Worm (Caenorhabditis elegans): Measurements from ENCODE around the gene lin-25.

The lin-25 gene

DNA sequence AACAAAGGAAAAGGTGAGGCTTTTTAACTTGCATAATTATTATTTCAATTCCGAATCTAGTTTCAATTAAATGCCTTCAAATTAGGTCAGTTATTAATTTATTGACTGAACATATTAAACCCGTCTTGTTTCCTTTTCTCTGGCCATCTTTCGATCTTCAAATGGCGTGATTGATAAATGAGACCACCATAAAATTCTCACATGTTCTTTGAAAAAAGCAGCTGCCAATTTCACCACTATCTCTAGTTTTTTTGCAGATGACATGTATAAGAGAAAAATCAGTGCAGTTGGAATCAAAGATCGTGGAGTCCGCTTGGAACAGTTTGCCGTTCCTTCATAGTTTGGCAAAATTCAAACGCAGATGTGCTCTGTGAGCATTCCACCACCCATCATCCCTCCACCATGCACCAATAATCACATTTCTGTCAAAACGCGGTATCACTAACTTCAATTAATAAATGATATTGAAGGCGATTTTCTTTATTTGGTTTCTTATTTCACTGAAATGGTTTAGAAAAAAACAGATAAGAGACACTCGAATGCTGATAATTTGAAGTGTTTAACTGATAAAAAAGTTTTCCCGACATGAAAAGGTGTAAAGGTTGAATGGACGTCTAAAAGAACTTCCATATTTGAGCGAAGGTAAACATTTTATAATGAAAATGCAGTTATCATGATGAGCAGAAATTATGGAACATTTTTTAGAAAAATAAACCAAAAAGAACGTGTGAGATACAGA is 11.8 kb upstream of the lin-25 start:
- TF ChIP-seq ceh-9 (tag; optimal IDR thresholded peaks at IDR 0.05) = no peak
- TF ChIP-seq unc-39 (tag; optimal IDR thresholded peaks at IDR 0.05) = no peak
- peak; percentile 16 for TF ChIP-seq nhr-23 (tag; optimal IDR thresholded peaks at IDR 0.05)
- TF ChIP-seq pqm-1 (tag; optimal IDR thresholded peaks at IDR 0.05) = peak; percentile 72
- TF ChIP-seq nhr-12 (tag; optimal IDR thresholded peaks at IDR 0.05) = no peak
- TF ChIP-seq pha-4 (tag; optimal IDR thresholded peaks at IDR 0.05) = peak; percentile 40
- TF ChIP-seq sea-2 (GFP tag; optimal IDR thresholded peaks at IDR 0.05) = no peak
- TF ChIP-seq nfya-1 (tag; optimal IDR thresholded peaks at IDR 0.05; ENCODE audit: insufficient read depth) = no peak
- TF ChIP-seq nhr-43 (tag; optimal IDR thresholded peaks at IDR 0.05; ENCODE audit: poor library complexity, severe bottlenecking) = peak; percentile 54
- TF ChIP-seq mml-1 (tag; optimal IDR thresholded peaks at IDR 0.05) = no peak
- TF ChIP-seq elt-2 (tag; optimal IDR thresholded peaks at IDR 0.05) = peak; percentile 92
- no peak for TF ChIP-seq ceh-16 (tag; optimal IDR thresholded peaks at IDR 0.05)
- TF ChIP-seq hmg-11 (tag; optimal IDR thresholded peaks at IDR 0.05) = no peak

- no peak for TF ChIP-seq lsy-12 (tag; optimal IDR thresholded peaks at IDR 0.05)
- TF ChIP-seq nfya-1 (tag; optimal IDR thresholded peaks at IDR 0.05; ENCODE audit: insufficient read depth) = no peak
- no peak for TF ChIP-seq pha-4 (tag; optimal IDR thresholded peaks at IDR 0.05)
- no peak for TF ChIP-seq hmg-11 (tag; optimal IDR thresholded peaks at IDR 0.05)
- TF ChIP-seq nhr-28 (tag; optimal IDR thresholded peaks at IDR 0.05) = no peak
- TF ChIP-seq nhr-23 (tag; optimal IDR thresholded peaks at IDR 0.05) = no peak
- TF ChIP-seq skn-1 (tag; optimal IDR thresholded peaks at IDR 0.05) = no peak
- no peak for TF ChIP-seq elt-3 (tag; optimal IDR thresholded peaks at IDR 0.05)
- TF ChIP-seq aly-2 (tag; optimal IDR thresholded peaks at IDR 0.05) = no peak
- no peak for TF ChIP-seq nhr-12 (tag; optimal IDR thresholded peaks at IDR 0.05)
- no peak for TF ChIP-seq mdl-1 (tag; optimal IDR thresholded peaks at IDR 0.05)
These were observed 9.3 kb upstream of the lin-25 start, which contains the start of gene gpa-8 for ce11 chrV:12640384-12640783. TSS of gene gpa-8 (minus strand) at chrV:12640484.

DNA sequence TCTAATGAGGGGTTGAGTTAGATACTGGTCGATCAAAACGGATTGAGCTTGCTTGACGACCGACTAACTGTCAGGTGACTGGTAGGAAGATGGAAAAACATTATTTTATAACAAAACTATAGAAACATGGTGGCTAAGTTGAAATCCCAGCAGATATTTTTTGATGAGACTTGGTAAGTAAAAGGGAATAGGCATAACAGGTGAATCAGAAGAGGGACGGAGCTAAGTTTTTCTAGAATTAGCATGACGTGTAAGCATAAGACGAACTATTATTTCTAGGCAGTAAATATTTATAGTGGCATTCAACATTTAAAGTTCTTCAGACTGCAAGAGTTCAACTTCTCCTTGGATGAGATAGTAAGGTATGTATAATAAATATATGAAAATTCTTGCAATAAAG is 5.2 kb upstream of the lin-25 start, which contains the start of gene F56H9.8:
F56H9.8 (plus strand) TSS at position 301 of the 400 bp plus-strand sequence.
- TF ChIP-seq pqm-1 (tag; optimal IDR thresholded peaks at IDR 0.05) (no peak), sea-2 (GFP tag; optimal IDR thresholded peaks at IDR 0.05) (no peak), egl-5 (tag; optimal IDR thresholded peaks at IDR 0.05) (no peak), nfya-1 (tag; optimal IDR thresholded peaks at IDR 0.05; ENCODE audit: insufficient read depth) (no peak), nhr-12 (tag; optimal IDR thresholded peaks at IDR 0.05) (no peak), nhr-23 (tag; optimal IDR thresholded peaks at IDR 0.05) (no peak), nhr-43 (tag; optimal IDR thresholded peaks at IDR 0.05; ENCODE audit: poor library complexity, severe bottlenecking) (no peak), aly-2 (tag; optimal IDR thresholded peaks at IDR 0.05) (no peak), ceh-9 (tag; optimal IDR thresholded peaks at IDR 0.05) (no peak)

DNA sequence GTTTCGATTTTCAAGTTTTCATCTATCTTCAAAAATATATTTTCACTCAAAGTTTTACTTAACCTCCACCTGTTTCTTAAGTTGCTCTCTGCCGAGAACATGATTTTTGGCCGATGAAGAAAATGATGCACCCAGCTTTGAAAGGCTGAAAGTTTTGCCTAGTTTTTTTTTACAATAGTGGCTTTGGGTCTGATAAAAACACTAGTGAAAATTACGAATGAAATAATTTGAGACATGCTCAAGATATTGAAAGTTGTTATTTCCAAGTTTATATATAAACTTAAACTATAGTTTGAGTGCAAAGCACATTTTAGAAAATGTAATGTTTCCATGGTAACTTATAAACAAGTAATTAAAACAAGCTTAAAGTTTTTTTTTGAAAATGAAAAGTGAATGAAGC is 512 bp upstream of the lin-25 start, which contains the start of gene gpa-9:
gpa-9 (minus strand) TSS at position 101 of the 400 bp plus-strand sequence.
- TF ChIP-seq jun-1 (tag; optimal IDR thresholded peaks at IDR 0.05) = no peak
- no peak for TF ChIP-seq ama-1 (optimal IDR thresholded peaks at IDR 0.05)
- no peak for TF ChIP-seq fkh-2 (tag; optimal IDR thresholded peaks at IDR 0.05)
- TF ChIP-seq nhr-43 (tag; optimal IDR thresholded peaks at IDR 0.05; ENCODE audit: poor library complexity, severe bottlenecking) = no peak
- TF ChIP-seq pha-4 (tag; optimal IDR thresholded peaks at IDR 0.05) = no peak
- no peak for TF ChIP-seq mml-1 (tag; optimal IDR thresholded peaks at IDR 0.05)
- TF ChIP-seq lin-15B (tag; optimal IDR thresholded peaks at IDR 0.05) = no peak
- TF ChIP-seq nhr-76 (tag; optimal IDR thresholded peaks at IDR 0.05) = no peak
- no peak for TF ChIP-seq mdl-1 (tag; optimal IDR thresholded peaks at IDR 0.05)
- TF ChIP-seq nhr-25 (tag; optimal IDR thresholded peaks at IDR 0.05) = no peak
- no peak for TF ChIP-seq lin-39 (tag; optimal IDR thresholded peaks at IDR 0.05)
- no peak for TF ChIP-seq skn-1 (tag; optimal IDR thresholded peaks at IDR 0.05)
- TF ChIP-seq nhr-12 (tag; optimal IDR thresholded peaks at IDR 0.05) = no peak
- no peak for TF ChIP-seq ztf-4 (tag; optimal IDR thresholded peaks at IDR 0.05)
- TF ChIP-seq aly-2 (tag; optimal IDR thresholded peaks at IDR 0.05) = no peak
- TF ChIP-seq hmg-11 (tag; optimal IDR thresholded peaks at IDR 0.05) = no peak
- no peak for TF ChIP-seq nhr-237 (tag; optimal IDR thresholded peaks at IDR 0.05)
- no peak for TF ChIP-seq elt-2 (tag; optimal IDR thresholded peaks at IDR 0.05)
- no peak for TF ChIP-seq nhr-28 (tag; optimal IDR thresholded peaks at IDR 0.05)

DNA sequence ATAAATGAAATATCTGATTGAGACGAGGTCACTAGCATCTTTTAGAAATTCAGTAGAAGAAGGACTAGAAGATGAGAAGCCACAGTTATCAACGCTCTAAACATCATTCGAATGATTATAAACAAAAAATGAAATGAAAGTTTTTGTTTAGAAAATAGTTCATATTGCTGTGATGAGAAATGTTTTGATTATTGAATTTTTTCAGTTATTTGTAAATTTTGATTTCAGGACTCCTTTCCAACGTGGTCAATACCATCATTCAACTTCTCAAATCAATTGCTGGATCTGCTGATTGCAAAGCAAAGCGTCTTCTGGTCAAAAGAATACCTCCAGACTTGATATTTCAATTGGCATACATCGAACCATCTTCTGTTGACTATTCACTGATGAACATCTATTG is 8.4 kb downstream of the lin-25 start, which contains the start of gene W05B10.6:
W05B10.6 (minus strand) TSS at position 101 of the 400 bp plus-strand sequence.
- no peak for TF ChIP-seq pha-4 (tag; optimal IDR thresholded peaks at IDR 0.05)
- no peak for TF ChIP-seq pqm-1 (tag; optimal IDR thresholded peaks at IDR 0.05)
- TF ChIP-seq nhr-28 (tag; optimal IDR thresholded peaks at IDR 0.05) = no peak
- TF ChIP-seq egl-5 (tag; optimal IDR thresholded peaks at IDR 0.05) = no peak
- no peak for TF ChIP-seq sea-2 (GFP tag; optimal IDR thresholded peaks at IDR 0.05)
- TF ChIP-seq mml-1 (tag; optimal IDR thresholded peaks at IDR 0.05) = no peak
- no peak for TF ChIP-seq nhr-23 (tag; optimal IDR thresholded peaks at IDR 0.05)
- no peak for TF ChIP-seq zag-1 (tag; optimal IDR thresholded peaks at IDR 0.05)
- no peak for TF ChIP-seq ceh-16 (tag; optimal IDR thresholded peaks at IDR 0.05)
- TF ChIP-seq elt-2 (tag; optimal IDR thresholded peaks at IDR 0.05) = no peak
